In genomic region chrV:18980980-18981529, ce11 we compare ENCODE assay signal across 2 worm cellular contexts.
TF ChIP-seq lines count a peak whose summit lies in the region.

Gene mrps-35 (plus strand): TSS chrV:18981306.
Gene sws-1 (minus strand): TSS chrV:18981479.

TF ChIP-seq in whole organism, L1 larva, 84 proteins besides CTCF, POLR2A, EP300 and RAD21 (continued from another document):
- TF ChIP-seq snu-23 (GFP tag; optimal IDR thresholded peaks at IDR 0.05; lab: Kevin White, UChicago) (peak; percentile 85), unc-86 (tag; optimal IDR thresholded peaks at IDR 0.05; lab: Kevin White, UChicago) (peak; percentile 72), nhr-11 (tag; optimal IDR thresholded peaks at IDR 0.05; lab: Kevin White, UChicago) (no peak), vab-15 (tag; optimal IDR thresholded peaks at IDR 0.05; lab: Kevin White, UChicago) (peak; percentile 20), lin-39 (tag; optimal IDR thresholded peaks at IDR 0.05; lab: Kevin White, UChicago) (peak; percentile 26), irx-1 (tag; optimal IDR thresholded peaks at IDR 0.05; lab: Kevin White, UChicago) (peak; percentile 95), lir-3 (tag; optimal IDR thresholded peaks at IDR 0.05; lab: Kevin White, UChicago; ENCODE audit: poor library complexity) (peak; percentile 94), aha-1 (tag; optimal IDR thresholded peaks at IDR 0.05; lab: Kevin White, UChicago) (no peak), nhr-76 (tag; optimal IDR thresholded peaks at IDR 0.05; lab: Kevin White, UChicago) (no peak), unc-30 (tag; optimal IDR thresholded peaks at IDR 0.05; lab: Kevin White, UChicago) (no peak), rnt-1 (tag; optimal IDR thresholded peaks at IDR 0.05; lab: Kevin White, UChicago) (peak; percentile 99), fos-1 (tag; optimal IDR thresholded peaks at IDR 0.05; lab: Kevin White, UChicago) (peak; percentile 35), Y116A8C.19 (tag; optimal IDR thresholded peaks at IDR 0.05; lab: Kevin White, UChicago; ENCODE audit: borderline replicate concordance) (peak; percentile 70), aly-2 (tag; optimal IDR thresholded peaks at IDR 0.05; lab: Kevin White, UChicago) (peak; percentile 0)

TF ChIP-seq in whole organism, young adult, 124 proteins besides CTCF, POLR2A, EP300 and RAD21 (continued from another document):
- TF ChIP-seq B0336.3 (GFP tag; IDR thresholded peaks at IDR 0.05; lab: Robert Waterston, UW) (no peak), ceh-79 (tag; optimal IDR thresholded peaks at IDR 0.05; lab: Kevin White, UChicago) (no peak), madf-6 (GFP tag; IDR thresholded peaks at IDR 0.05; lab: Robert Waterston, UW) (peak; percentile 71), ztf-22 (GFP tag; optimal IDR thresholded peaks at IDR 0.05; lab: Kevin White, UChicago) (no peak), mel-28 (tag; optimal IDR thresholded peaks at IDR 0.05; lab: Kevin White, UChicago; ENCODE audit: borderline replicate concordance) (no peak), unc-62 (GFP tag; optimal IDR thresholded peaks at IDR 0.05; lab: Kevin White, UChicago) (no peak)
